Fruit fly (Drosophila melanogaster) whole organism, pupa: Measurements from ENCODE around the gene RpL5.

ENCODE experiments used
- CG32121 ChIP-seq: fragments of 200-800 bp; sonication (Bioruptor generic); IDR thresholded peaks from 2 replicates; pipeline ENCODE4 v1.3.6; 2022; ENCODE audit warnings: missing biosample characterization, missing genetic modification characterization
- CG8159 ChIP-seq: fragments of 200-800 bp; sonication (Bioruptor generic); optimal IDR thresholded peaks from 3 replicates; lab custom pipeline; 2018; ENCODE audit warnings: missing biosample characterization, mild to moderate bottlenecking, missing genetic modification characterization, moderate library complexity
- rn ChIP-seq: fragments of 200-800 bp; sonication (Bioruptor generic); IDR thresholded peaks from 2 replicates; pipeline ENCODE4 v1.3.6; 2022; ENCODE audit warnings: missing biosample characterization, missing genetic modification characterization

DNA sequence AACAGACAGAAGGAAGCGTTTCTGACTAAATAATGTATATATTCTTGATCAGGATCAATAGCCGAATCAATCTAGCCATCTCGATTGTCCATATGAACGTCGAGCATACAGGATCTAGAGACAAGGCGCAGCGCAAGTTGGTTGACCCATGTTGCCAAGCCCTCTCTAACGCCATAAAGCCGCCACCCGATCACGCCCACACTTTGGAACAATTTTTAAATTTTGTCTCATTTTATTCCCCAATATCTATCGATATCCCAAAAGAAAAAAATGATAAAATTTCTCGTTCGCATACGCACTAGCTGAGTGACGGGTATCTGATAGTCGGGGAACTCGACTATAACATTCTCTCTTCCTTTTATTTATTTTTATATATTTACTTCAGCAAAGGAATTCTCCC lies 29.5 kb upstream of the RpL5 start:
- TF ChIP-seq CG8159 (tag; lab: Kevin White, UChicago) (no peak), rn (no peak), CG32121 (GFP tag; lab: Robert Waterston, UW) (no peak)
